Worm (Caenorhabditis elegans) whole organism, midembryonic: ENCODE data around the gene ugt-10.

Source experiments
- cog-1 ChIP-seq: sonication (generic microtip); optimal IDR thresholded peaks from 2 replicates; lab custom pipeline; 2016; ENCODE audit warnings: missing genetic modification characterization, missing compliant biosample characterization
- flt-1 ChIP-seq: fragments of 200-800 bp; sonication (Bioruptor generic); IDR thresholded peaks from 2 replicates; pipeline ENCODE4 v1.3.6; 2022; ENCODE audit warnings: missing genetic modification characterization, missing compliant biosample characterization
- klf-2 ChIP-seq: fragments of 200-800 bp; sonication (Bioruptor generic); conservative IDR thresholded peaks from 2 replicates; pipeline ENCODE4 v1.3.6; 2022; ENCODE audit warnings: missing genetic modification reagents, missing genetic modification characterization, missing compliant biosample characterization
- ref-1 ChIP-seq: fragments of 200-800 bp; sonication (Bioruptor generic); conservative IDR thresholded peaks from 2 replicates; pipeline ENCODE4 v1.3.6; 2022; ENCODE audit warnings: missing genetic modification reagents, missing genetic modification characterization, missing compliant biosample characterization
- tab-1 ChIP-seq: fragments of 200-800 bp; sonication (Bioruptor generic); IDR thresholded peaks from 2 replicates; pipeline ENCODE4 v1.3.6; 2022; ENCODE audit warnings: missing genetic modification characterization, missing compliant biosample characterization
- ztf-29 ChIP-seq: fragments of 200-800 bp; sonication (Bioruptor generic); IDR thresholded peaks from 2 replicates; pipeline ENCODE4 v1.3.6; 2022; ENCODE audit warnings: missing genetic modification reagents, missing genetic modification characterization, missing compliant biosample characterization

- no peak for TF ChIP-seq flt-1 (GFP tag; lab: Robert Waterston, UW)
- no peak for TF ChIP-seq klf-2
- TF ChIP-seq ztf-29 (GFP tag; lab: Robert Waterston, UW) = no peak
- TF ChIP-seq tab-1 (GFP tag; lab: Robert Waterston, UW) = no peak
- no peak for TF ChIP-seq cog-1 (tag; lab: Kevin White, UChicago)
- no peak for TF ChIP-seq ref-1 (GFP tag; lab: Robert Waterston, UW)
These were observed 10.4 kb downstream of the ugt-10 start, which contains the start of gene ugt-12 for ce11 chrV:4889477-4889876.
